Worm (Caenorhabditis elegans): ENCODE data around the gene npr-36.

ce11 chrX:17375877-17376276 is 16.3 kb downstream of the npr-36 start:
- no peak for TF ChIP-seq aly-1 (tag; optimal IDR thresholded peaks at IDR 0.05)
- TF ChIP-seq ama-1 (optimal IDR thresholded peaks at IDR 0.05): no peak
- no peak for TF ChIP-seq scrt-1 (GFP tag; IDR thresholded peaks at IDR 0.05)
- TF ChIP-seq F13C5.2 (tag; optimal IDR thresholded peaks at IDR 0.05): no peak
- no peak for TF ChIP-seq hmbx-1 (tag; optimal IDR thresholded peaks at IDR 0.05)
- TF ChIP-seq tbx-37 (GFP tag; conservative IDR thresholded peaks at IDR 0.05): no peak

Data from whole organism, early embryonic.